Worm (Caenorhabditis elegans) whole organism, young adult: ENCODE results near the gene C27B7.6.

Experiments
- B0019.2 ChIP-seq: fragments of 200-800 bp; sonication (Bioruptor generic); conservative IDR thresholded peaks from 2 replicates; pipeline ENCODE4 v1.3.6; 2022; ENCODE audit warnings: missing genetic modification reagents, missing genetic modification characterization, missing compliant biosample characterization
- F10E7.11 ChIP-seq: sonication (generic microtip); optimal IDR thresholded peaks from 2 replicates; lab custom pipeline; 2017; ENCODE audit warnings: mild to moderate bottlenecking, missing genetic modification characterization, moderate library complexity, missing compliant biosample characterization
- F23B12.7 ChIP-seq: sonication (generic microtip); optimal IDR thresholded peaks from 2 replicates; lab custom pipeline; 2017; ENCODE audit warnings: missing genetic modification characterization, mild to moderate bottlenecking, missing compliant biosample characterization, antibody characterized with exemption, moderate library complexity; ENCODE audit not compliant: insufficient read depth
- F39B2.1 ChIP-seq: fragments of 200-800 bp; sonication (Bioruptor generic); IDR thresholded peaks from 2 replicates; pipeline ENCODE4 v1.3.6; 2022; ENCODE audit warnings: missing genetic modification reagents, missing genetic modification characterization, missing compliant biosample characterization
- F55B11.4 ChIP-seq: sonication (generic microtip); optimal IDR thresholded peaks from 2 replicates; lab custom pipeline; 2016; ENCODE audit warnings: missing compliant biosample characterization, missing genetic modification characterization, borderline replicate concordance; ENCODE audit not compliant: insufficient read depth
- T07F8.4 ChIP-seq: sonication (generic microtip); optimal IDR thresholded peaks from 2 replicates; lab custom pipeline; 2016; ENCODE audit warnings: mild to moderate bottlenecking, missing genetic modification characterization, moderate library complexity, missing compliant biosample characterization
- athp-1 ChIP-seq: sonication (generic microtip); optimal IDR thresholded peaks from 2 replicates; lab custom pipeline; 2017; ENCODE audit warnings: mild to moderate bottlenecking, missing genetic modification characterization, missing compliant biosample characterization
- attf-3 ChIP-seq: fragments of 200-800 bp; sonication (Bioruptor generic); conservative IDR thresholded peaks from 2 replicates; pipeline ENCODE4 v1.3.6; 2022; ENCODE audit warnings: missing genetic modification reagents, missing genetic modification characterization, missing compliant biosample characterization
- bed-1 ChIP-seq: fragments of 200-800 bp; sonication (Bioruptor generic); IDR thresholded peaks from 2 replicates; pipeline ENCODE4 v1.3.6; 2022; ENCODE audit warnings: missing genetic modification reagents, missing genetic modification characterization, missing compliant biosample characterization
- ccch-3 ChIP-seq: fragments of 200-800 bp; sonication (Bioruptor generic); optimal IDR thresholded peaks from 2 replicates; lab custom pipeline; 2018; ENCODE audit warnings: mild to moderate bottlenecking, missing genetic modification characterization, missing compliant biosample characterization
- cebp-1 ChIP-seq, 2 experiments: fragments of 200-800 bp in 1 of 2; sonication (Bioruptor generic) in 1 of 2; sonication (generic microtip) in 1 of 2; IDR thresholded peaks in 1 of 2; optimal IDR thresholded peaks in 1 of 2; 2 replicates each; pipeline versions ENCODE4 v1.3.6 to Lab custom; 2017 to 2022; ENCODE audit warnings: missing compliant biosample characterization in 2 of 2, missing genetic modification characterization in 2 of 2, mild to moderate bottlenecking in 1 of 2, missing genetic modification reagents in 1 of 2, moderate library complexity in 1 of 2
- ceh-27 ChIP-seq: fragments of 200-800 bp; sonication (Bioruptor generic); optimal IDR thresholded peaks from 2 replicates; lab custom pipeline; 2018; ENCODE audit warnings: mild to moderate bottlenecking, missing genetic modification characterization, moderate library complexity, missing compliant biosample characterization
- ceh-79 ChIP-seq: sonication (generic microtip); optimal IDR thresholded peaks from 2 replicates; lab custom pipeline; 2017; ENCODE audit warnings: mild to moderate bottlenecking, missing genetic modification characterization, missing compliant biosample characterization
- die-1 ChIP-seq: sonication (generic microtip); optimal IDR thresholded peaks from 2 replicates; lab custom pipeline; 2016; ENCODE audit warnings: missing genotype, mild to moderate bottlenecking, missing genetic modification characterization, missing compliant biosample characterization
- efl-1 ChIP-seq: fragments of 150-350 bp; optimal IDR thresholded peaks from 2 replicates; lab custom pipeline; 2014; ENCODE audit warnings: missing biosample characterization, missing genetic modification reagents, missing genetic modification characterization
- ets-4 ChIP-seq: fragments of 200-800 bp; sonication (Bioruptor generic); optimal IDR thresholded peaks from 2 replicates; lab custom pipeline; 2018; ENCODE audit warnings: mild to moderate bottlenecking, missing genetic modification characterization, missing compliant biosample characterization
- hlh-12 ChIP-seq: sonication (generic microtip); optimal IDR thresholded peaks from 2 replicates; lab custom pipeline; 2016; ENCODE audit warnings: missing genetic modification characterization, missing compliant biosample characterization
- lag-1 ChIP-seq: fragments of 200-800 bp; sonication (Bioruptor generic); IDR thresholded peaks from 2 replicates; pipeline ENCODE4 v1.3.6; 2022; ENCODE audit warnings: missing genetic modification reagents, missing genetic modification characterization, missing compliant biosample characterization
- let-526 ChIP-seq: fragments of 200-800 bp; sonication (Bioruptor generic); IDR thresholded peaks from 2 replicates; pipeline ENCODE4 v1.3.6; 2022; ENCODE audit warnings: missing genetic modification reagents, missing genetic modification characterization, missing compliant biosample characterization
- let-607 ChIP-seq, 2 experiments: fragments of 200-800 bp in 1 of 2; sonication (Bioruptor generic) in 1 of 2; sonication (generic microtip) in 1 of 2; optimal IDR thresholded peaks; 2 replicates each; lab custom pipeline; 2016 to 2018; ENCODE audit warnings: mild to moderate bottlenecking in 2 of 2, missing compliant biosample characterization in 2 of 2, missing genetic modification characterization in 2 of 2, moderate library complexity in 2 of 2, missing genotype in 1 of 2
- lin-40 ChIP-seq: sonication (generic microtip); optimal IDR thresholded peaks from 2 replicates; lab custom pipeline; 2016; ENCODE audit warnings: missing genetic modification characterization, mild to moderate bottlenecking, missing compliant biosample characterization, missing genotype, missing genetic modification reagents
- lsl-1 ChIP-seq: fragments of 200-800 bp; sonication (Bioruptor generic); optimal IDR thresholded peaks from 2 replicates; lab custom pipeline; 2018; ENCODE audit warnings: mild to moderate bottlenecking, missing genetic modification characterization, moderate library complexity, missing compliant biosample characterization
- madf-10 ChIP-seq: sonication (generic microtip); optimal IDR thresholded peaks from 2 replicates; lab custom pipeline; 2016; ENCODE audit warnings: mild to moderate bottlenecking, missing genetic modification characterization, missing compliant biosample characterization
- mxl-1 ChIP-seq: sonication (generic microtip); optimal IDR thresholded peaks from 2 replicates; lab custom pipeline; 2016; ENCODE audit warnings: missing genetic modification characterization, missing compliant biosample characterization
- nhr-120 ChIP-seq: fragments of 200-800 bp; sonication (Bioruptor generic); IDR thresholded peaks from 2 replicates; pipeline ENCODE4 v1.3.6; 2022; ENCODE audit warnings: missing genetic modification characterization, missing compliant biosample characterization
- nhr-179 ChIP-seq: sonication (generic microtip); optimal IDR thresholded peaks from 2 replicates; lab custom pipeline; 2016; ENCODE audit warnings: mild to moderate bottlenecking, missing genetic modification characterization, missing compliant biosample characterization
- nhr-80 ChIP-seq: sonication (generic microtip); optimal IDR thresholded peaks from 2 replicates; lab custom pipeline; 2016; ENCODE audit warnings: missing genetic modification characterization, missing compliant biosample characterization
- rcor-1 ChIP-seq: fragments of 200-800 bp; sonication (Bioruptor generic); IDR thresholded peaks from 2 replicates; pipeline ENCODE4 v1.3.6; 2022; ENCODE audit warnings: missing genetic modification reagents, missing genetic modification characterization, missing compliant biosample characterization
- snpc-1.3 ChIP-seq: sonication (generic microtip); optimal IDR thresholded peaks from 2 replicates; lab custom pipeline; 2017; ENCODE audit warnings: missing genetic modification characterization, mild to moderate bottlenecking, missing compliant biosample characterization, antibody characterized with exemption, moderate library complexity, missing genotype, missing genetic modification reagents; ENCODE audit not compliant: insufficient read depth
- snpc-3.4 ChIP-seq: sonication (generic microtip); optimal IDR thresholded peaks from 2 replicates; lab custom pipeline; 2017; ENCODE audit warnings: missing genetic modification characterization, mild to moderate bottlenecking, missing compliant biosample characterization, antibody characterized with exemption, moderate library complexity, missing genotype, missing genetic modification reagents
- snpc-4 ChIP-seq, 5 experiments: fragments of 150-350 bp in 1 of 5; sonication (generic microtip) in 4 of 5; optimal IDR thresholded peaks; 2 replicates each; lab custom pipeline; 2014 to 2018; ENCODE audit warnings: missing genetic modification characterization in 5 of 5, missing biosample characterization in 3 of 5, antibody characterized with exemption in 2 of 5, mild to moderate bottlenecking in 2 of 5, missing compliant biosample characterization in 2 of 5, missing genotype in 2 of 5, moderate library complexity in 2 of 5, missing genetic modification reagents in 1 of 5
- tbp1 ChIP-seq: fragments of 200-800 bp; sonication (Bioruptor generic); optimal IDR thresholded peaks from 2 replicates; lab custom pipeline; 2018; ENCODE audit warnings: mild to moderate bottlenecking, missing genetic modification characterization, missing compliant biosample characterization
- zfh-2 ChIP-seq: fragments of 200-800 bp; sonication (Bioruptor generic); conservative IDR thresholded peaks from 2 replicates; pipeline ENCODE4 v1.3.6; 2022; ENCODE audit warnings: missing genetic modification reagents, missing genetic modification characterization, missing compliant biosample characterization
- zim-3 ChIP-seq: sonication (generic microtip); optimal IDR thresholded peaks from 2 replicates; lab custom pipeline; 2017; ENCODE audit warnings: mild to moderate bottlenecking, missing genetic modification characterization, moderate library complexity, missing compliant biosample characterization
- ztf-18 ChIP-seq: sonication (generic microtip); optimal IDR thresholded peaks from 2 replicates; lab custom pipeline; 2016; ENCODE audit warnings: missing genotype, mild to moderate bottlenecking, missing genetic modification characterization, missing compliant biosample characterization
- ztf-22 ChIP-seq: fragments of 200-800 bp; sonication (Bioruptor generic); optimal IDR thresholded peaks from 2 replicates; lab custom pipeline; 2018; ENCODE audit warnings: mild to moderate bottlenecking, missing genetic modification characterization, moderate library complexity, missing compliant biosample characterization
- ztf-26 ChIP-seq: sonication (generic microtip); optimal IDR thresholded peaks from 2 replicates; lab custom pipeline; 2017; ENCODE audit warnings: missing genetic modification characterization, missing compliant biosample characterization
- ztf-28 ChIP-seq: fragments of 200-800 bp; sonication (Bioruptor generic); IDR thresholded peaks from 2 replicates; pipeline ENCODE4 v1.3.6; 2022; ENCODE audit warnings: missing genetic modification reagents, missing genetic modification characterization, missing compliant biosample characterization
- ztf-3 ChIP-seq: fragments of 200-800 bp; sonication (Bioruptor generic); optimal IDR thresholded peaks from 2 replicates; lab custom pipeline; 2018; ENCODE audit warnings: mild to moderate bottlenecking, missing genetic modification characterization, missing compliant biosample characterization

C27B7.6 gene

DNA sequence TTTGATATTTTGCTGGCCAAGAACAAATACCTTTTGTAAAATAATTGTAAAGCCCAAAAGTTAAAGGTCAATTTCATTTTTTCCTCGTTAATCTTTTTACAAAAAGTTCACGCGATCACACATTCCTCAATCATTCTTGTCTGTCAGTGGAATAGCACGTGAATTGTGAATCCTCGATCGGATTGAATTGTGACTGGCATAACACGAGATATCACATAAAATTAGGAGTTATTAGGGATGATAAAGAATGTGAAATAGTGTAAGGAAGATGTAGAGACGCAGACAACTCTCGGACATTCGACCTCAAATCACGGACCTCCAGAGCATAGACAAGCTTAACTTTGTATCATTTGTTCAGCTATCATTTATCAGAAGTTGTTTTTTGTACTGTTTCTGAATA is at the start of gene C27B7.6:
TSS of gene C27B7.6 (minus strand) at position 182 of the 400 bp plus-strand sequence.
- TF ChIP-seq B0019.2 (GFP tag; lab: Robert Waterston, UW) (no peak), cebp-1 (GFP tag; IDR thresholded peaks at IDR 0.05; lab: Robert Waterston, UW) (no peak), cebp-1 (tag; optimal IDR thresholded peaks at IDR 0.05; lab: Kevin White, UChicago) (no peak), F23B12.7 (no peak), ceh-79 (no peak), athp-1 (no peak), T07F8.4 (no peak), snpc-1.3 (tag; lab: Kevin White, UChicago) (no peak), let-526 (GFP tag; lab: Robert Waterston, UW) (no peak), lag-1 (GFP tag; lab: Robert Waterston, UW) (no peak), nhr-120 (no peak), nhr-179 (tag; lab: Kevin White, UChicago) (no peak), efl-1 (GFP tag; lab: Kevin White, UChicago) (no peak)

DNA sequence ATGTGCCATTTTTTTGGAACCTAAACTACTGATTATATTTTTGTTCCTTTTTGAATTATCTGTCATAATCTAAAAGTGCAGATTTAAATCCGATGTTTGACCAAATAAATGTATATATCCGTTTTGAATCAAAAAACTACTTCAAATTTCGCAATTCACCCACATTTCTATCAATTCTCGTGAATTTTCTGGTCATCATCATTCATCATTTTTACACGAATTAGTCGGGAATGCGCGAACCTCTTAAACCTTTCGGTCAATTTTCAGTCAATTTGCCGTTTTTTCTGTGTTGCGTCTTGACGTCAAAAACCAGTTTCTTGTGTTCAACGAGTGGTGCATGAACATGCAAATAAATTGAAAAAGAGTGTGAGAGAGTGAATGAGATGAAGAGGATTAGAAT is 48.0 kb upstream of the C27B7.6 start:
- TF ChIP-seq zfh-2 (GFP tag; lab: Robert Waterston, UW), result no peak
- no peak for TF ChIP-seq snpc-4 (GFP tag; optimal IDR thresholded peaks at IDR 0.05; lab: Kevin White, UChicago)
- no peak for TF ChIP-seq snpc-4 (tag; optimal IDR thresholded peaks at IDR 0.05; lab: Kevin White, UChicago)
- TF ChIP-seq F39B2.1 (GFP tag; lab: Robert Waterston, UW), result no peak
- TF ChIP-seq F10E7.11 (tag; lab: Kevin White, UChicago), result no peak
- TF ChIP-seq attf-3, result no peak
- TF ChIP-seq ccch-3, result no peak
- TF ChIP-seq cebp-1 (GFP tag; IDR thresholded peaks at IDR 0.05; lab: Robert Waterston, UW), result no peak
- TF ChIP-seq cebp-1 (tag; optimal IDR thresholded peaks at IDR 0.05; lab: Kevin White, UChicago), result peak; percentile 74
- peak; percentile 14 for TF ChIP-seq lin-40
- no peak for TF ChIP-seq snpc-1.3 (tag; lab: Kevin White, UChicago)
- TF ChIP-seq lsl-1, result no peak
- TF ChIP-seq zim-3 (tag; lab: Kevin White, UChicago), result no peak

DNA sequence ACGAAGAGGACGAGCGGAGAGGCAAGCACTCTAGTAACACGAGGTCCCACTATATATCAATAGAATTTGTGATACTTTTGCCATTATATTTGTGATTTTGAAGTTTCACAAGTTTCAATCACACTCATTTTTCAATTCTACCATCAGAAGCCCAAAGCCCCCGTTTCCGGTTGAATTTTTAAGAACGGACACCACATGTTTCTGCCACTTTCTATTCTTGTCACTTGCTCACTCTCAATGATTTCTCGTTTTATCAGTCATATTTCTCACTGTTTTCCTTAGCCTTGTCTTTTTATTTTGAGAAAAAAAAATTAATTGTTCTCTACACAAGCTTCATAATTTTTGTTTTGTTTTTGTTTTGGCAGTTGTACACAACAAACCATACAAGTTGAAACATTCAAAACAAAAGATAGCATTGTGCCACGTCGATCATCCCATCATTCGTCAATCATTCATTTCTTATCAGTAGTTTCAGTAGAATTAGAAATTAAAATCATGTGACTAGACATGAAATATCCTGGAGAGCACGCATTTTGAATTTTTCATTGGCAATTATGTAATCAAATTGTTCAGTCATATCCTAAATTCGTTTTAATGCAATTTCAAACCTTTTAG is 45.9 kb upstream of the C27B7.6 start:
- TF ChIP-seq nhr-80 (peak; percentile 66), hlh-12 (tag; lab: Kevin White, UChicago) (no peak), ztf-26 (tag; lab: Kevin White, UChicago) (no peak), ets-4 (GFP tag; lab: Kevin White, UChicago) (no peak), athp-1 (no peak), let-607 (tag; optimal IDR thresholded peaks at IDR 0.05; lab: Kevin White, UChicago) (peak; percentile 63 to 85), cebp-1 (GFP tag; IDR thresholded peaks at IDR 0.05; lab: Robert Waterston, UW) (no peak), cebp-1 (tag; optimal IDR thresholded peaks at IDR 0.05; lab: Kevin White, UChicago) (peak; percentile 8), bed-1 (GFP tag; lab: Robert Waterston, UW) (no peak), mxl-1 (tag; lab: Kevin White, UChicago) (no peak)
- TF ChIP-seq, all 124 proteins: peak for 3

DNA sequence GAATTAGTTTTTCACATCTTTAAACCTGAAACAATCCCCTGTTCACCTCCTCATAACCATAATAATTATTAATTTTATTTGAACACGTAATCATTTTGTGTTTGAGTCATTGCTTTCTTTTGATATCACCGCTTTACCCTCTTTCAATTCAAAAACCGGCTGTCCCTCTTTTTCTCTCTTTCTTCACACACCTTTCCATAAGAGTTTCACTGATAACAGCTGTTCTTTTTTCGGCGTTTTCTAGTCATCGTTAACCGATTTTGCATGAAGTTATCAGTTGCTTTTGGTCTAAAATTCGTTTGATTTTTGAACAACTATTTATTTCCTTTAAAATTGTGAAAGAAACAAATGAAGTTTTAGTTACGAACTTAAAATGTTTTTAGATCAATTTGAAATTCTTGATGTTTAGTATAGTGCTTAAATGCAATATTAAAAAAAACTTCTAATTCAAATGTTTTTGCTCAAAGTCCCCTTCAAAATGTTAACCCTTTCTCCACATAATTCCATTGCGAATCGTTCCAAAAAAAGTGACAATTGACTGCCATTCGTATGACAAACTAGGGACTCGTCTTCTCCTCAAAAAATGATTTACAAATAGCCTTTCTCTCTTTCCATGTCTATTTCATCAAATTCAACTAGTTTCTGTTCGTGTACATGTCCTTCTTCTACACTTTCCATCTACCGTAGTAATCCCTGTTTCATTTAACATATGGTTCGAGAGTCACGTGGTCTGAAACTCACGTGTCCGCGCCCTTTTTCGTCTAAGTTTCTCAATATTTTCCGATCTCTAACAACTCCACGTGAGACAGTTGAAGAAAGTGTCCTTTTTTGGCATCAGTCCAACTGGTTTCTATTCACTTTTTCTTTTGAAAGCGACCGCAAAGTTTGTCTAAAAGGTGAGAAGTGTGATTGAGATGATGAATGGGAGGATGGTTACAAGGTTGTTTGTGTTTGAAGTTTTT is 43.2 kb upstream of the C27B7.6 start:
- TF ChIP-seq F55B11.4 (tag; lab: Kevin White, UChicago) (no peak), lin-40 (peak; percentile 94), ztf-3 (GFP tag; lab: Kevin White, UChicago) (no peak), tbp1 (GFP tag; lab: Kevin White, UChicago) (peak; percentile 45), madf-10 (tag; lab: Kevin White, UChicago) (no peak), nhr-80 (peak; percentile 66), ztf-18 (tag; lab: Kevin White, UChicago) (no peak), snpc-3.4 (tag; lab: Kevin White, UChicago) (no peak), die-1 (peak; percentile 19), ztf-22 (GFP tag; lab: Kevin White, UChicago) (peak; percentile 43), ztf-28 (GFP tag; lab: Robert Waterston, UW) (no peak), ccch-3 (no peak), rcor-1 (GFP tag; lab: Robert Waterston, UW) (no peak), ceh-27 (GFP tag; lab: Kevin White, UChicago) (peak; percentile 70)
